Worm (Caenorhabditis elegans): ENCODE measurements around the gene F41B4.3.

DNA sequence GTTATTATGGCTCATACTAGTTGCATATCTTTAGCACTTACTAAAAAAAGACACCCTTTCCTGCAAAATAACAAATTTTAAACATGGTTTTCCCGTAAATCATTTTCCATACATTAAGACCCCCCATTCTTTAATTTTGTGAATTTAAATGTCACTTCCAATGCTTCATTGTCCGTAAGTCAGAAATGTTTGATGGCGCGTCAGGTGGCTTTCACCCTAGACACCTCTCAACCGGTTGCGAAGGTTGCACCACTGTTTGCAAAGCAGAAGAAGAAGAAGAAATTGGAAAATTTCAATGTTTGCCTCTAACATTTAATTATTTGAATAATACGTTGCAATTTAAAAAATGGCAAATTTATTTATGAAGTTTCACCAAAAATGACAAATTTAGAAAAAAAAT lies 34.4 kb downstream of the F41B4.3 start:
- TF ChIP-seq rnt-1 (tag; optimal IDR thresholded peaks at IDR 0.05), result no peak
- no peak for TF ChIP-seq tlp-1 (tag; optimal IDR thresholded peaks at IDR 0.05)

All from whole organism, L1 larva.